Fruit fly (Drosophila melanogaster) whole organism, embryonic: Measurements from ENCODE around the gene Agxt.

Experiments
- CG1832 ChIP-seq: fragments of 200-800 bp; sonication (Bioruptor generic); optimal IDR thresholded peaks from 2 replicates; lab custom pipeline; 2017; ENCODE audit warnings: missing biosample characterization, mild to moderate bottlenecking, missing genetic modification characterization, inconsistent platforms
- CG34376 ChIP-seq: fragments of 200-800 bp; sonication (Bioruptor generic); optimal IDR thresholded peaks from 2 replicates; lab custom pipeline; 2018; ENCODE audit warnings: missing biosample characterization, mild to moderate bottlenecking, missing genetic modification characterization
- CG8359 ChIP-seq: fragments of 200-800 bp; sonication (Bioruptor generic); optimal IDR thresholded peaks from 2 replicates; lab custom pipeline; 2017; ENCODE audit warnings: missing biosample characterization, mild to moderate bottlenecking, missing genetic modification characterization, borderline replicate concordance
- Sox102F ChIP-seq: fragments of 200-800 bp; sonication (Bioruptor generic); optimal IDR thresholded peaks from 2 replicates; lab custom pipeline; 2018; ENCODE audit warnings: missing biosample characterization, mild to moderate bottlenecking, missing genetic modification characterization, moderate library complexity
- gem ChIP-seq: fragments of 200-800 bp; sonication (Bioruptor generic); optimal IDR thresholded peaks from 2 replicates; lab custom pipeline; 2019; ENCODE audit warnings: missing biosample characterization, mild to moderate bottlenecking, missing genetic modification characterization, moderate library complexity
- kay ChIP-seq: fragments of 200-800 bp; sonication (Bioruptor generic); optimal IDR thresholded peaks from 2 replicates; lab custom pipeline; 2016; ENCODE audit warnings: missing biosample characterization, missing genetic modification characterization
- lola ChIP-seq, 3 experiments: fragments of >200 bp in 2 of 3; fragments of 200-800 bp in 1 of 3; sonication (Bioruptor generic) in 1 of 3; optimal IDR thresholded peaks; 2 replicates each; lab custom pipeline; 2017 to 2019; ENCODE audit warnings: missing biosample characterization in 3 of 3, missing genetic modification characterization in 3 of 3, mild to moderate bottlenecking in 1 of 3, moderate library complexity in 1 of 3
- pb ChIP-seq: fragments of 200-800 bp; sonication (Bioruptor generic); optimal IDR thresholded peaks from 3 replicates; lab custom pipeline; 2016; ENCODE audit warnings: missing biosample characterization, missing genetic modification characterization

- TF ChIP-seq gem (peak; percentile 3), pb (no peak), CG34376 (no peak), Sox102F (GFP tag; lab: Kevin White, UChicago) (no peak), lola (GFP tag; optimal IDR thresholded peaks at IDR 0.05; lab: Kevin White, UChicago) (peak in 1 of 3 experiments; percentile 22), kay (GFP tag; lab: Kevin White, UChicago) (no peak), CG8359 (GFP tag; lab: Kevin White, UChicago) (peak; percentile 33), CG1832 (GFP tag; lab: Kevin White, UChicago) (no peak)
Measured at dm6 chrX:6540215-6540821, 11.6 kb downstream of the Agxt start, which contains the start of gene CG34417.
